Fruit fly (Drosophila melanogaster) whole organism, embryonic: ENCODE data around the gene uncNacbeta.

ENCODE experiments used
- CG14860 ChIP-seq: fragments of 200-800 bp; sonication (Bioruptor generic); IDR thresholded peaks from 3 replicates; pipeline ENCODE4 v1.3.6; 2022; ENCODE audit warnings: missing biosample characterization, missing genetic modification characterization; ENCODE audit not compliant: partially characterized antibody
- CG18011 ChIP-seq: fragments of 200-800 bp; sonication (Bioruptor generic); optimal IDR thresholded peaks from 2 replicates; lab custom pipeline; 2017; ENCODE audit warnings: missing biosample characterization, missing genetic modification characterization, mild to moderate bottlenecking, moderate library complexity, missing genotype
- CG6854 ChIP-seq: fragments of 200-800 bp; sonication (Bioruptor generic); optimal IDR thresholded peaks from 3 replicates; lab custom pipeline; 2017; ENCODE audit warnings: missing biosample characterization, mild to moderate bottlenecking, missing genetic modification characterization
- Eip74EF ChIP-seq, 2 experiments: fragments of 200-800 bp in 1 of 2; fragments of >200 bp in 1 of 2; sonication (Bioruptor generic) in 1 of 2; optimal IDR thresholded peaks; 2 replicates each; lab custom pipeline; 2017 to 2019; ENCODE audit warnings: missing biosample characterization in 2 of 2, missing genetic modification characterization in 2 of 2, mild to moderate bottlenecking in 1 of 2, moderate library complexity in 1 of 2

- no peak for TF ChIP-seq CG18011
- TF ChIP-seq CG6854 (GFP tag; lab: Kevin White, UChicago), result peak; percentile 44
- peak in 1 of 2 experiments; percentile 39 for TF ChIP-seq Eip74EF (GFP tag; optimal IDR thresholded peaks at IDR 0.05; lab: Kevin White, UChicago)
- TF ChIP-seq CG14860 (GFP tag; lab: Robert Waterston, UW), result no peak
Measured at dm6 chr2L:521940-522632, 41.5 kb downstream of the uncNacbeta start.
